Worm (Caenorhabditis elegans): ENCODE data around the gene Y37E11B.1.

DNA sequence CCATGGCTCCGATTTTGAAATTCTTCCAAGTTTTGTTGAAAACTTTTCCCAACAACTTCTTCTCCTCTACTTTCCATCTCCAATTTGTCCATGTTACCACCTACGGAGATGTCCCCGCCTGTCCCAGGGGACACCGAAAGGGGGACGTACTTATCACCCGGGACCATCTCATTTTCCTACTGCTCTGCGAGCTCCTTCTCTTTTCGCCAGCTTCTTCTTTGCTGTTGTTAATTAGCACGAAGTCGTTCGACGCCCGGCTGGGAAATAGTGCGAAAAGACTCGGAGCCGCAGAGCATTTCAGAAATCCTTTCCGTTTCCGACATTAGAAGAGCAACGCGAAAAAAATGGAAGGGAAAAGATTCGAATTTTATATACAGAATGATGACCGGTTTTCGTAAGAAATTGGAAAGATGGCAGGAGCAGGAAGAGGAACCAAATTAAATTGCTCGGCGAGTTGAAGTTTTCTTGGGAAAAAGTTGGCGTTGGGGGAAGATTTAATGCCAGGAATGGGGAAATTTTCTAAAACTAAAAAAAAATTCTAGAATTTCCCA, 42.5 kb downstream of the Y37E11B.1 start:
- TF ChIP-seq pqm-1 (tag; optimal IDR thresholded peaks at IDR 0.05) (no peak), ama-1 (optimal IDR thresholded peaks at IDR 0.05) (no peak), aly-2 (tag; optimal IDR thresholded peaks at IDR 0.05) (no peak), tlp-1 (tag; optimal IDR thresholded peaks at IDR 0.05) (no peak), zag-1 (tag; optimal IDR thresholded peaks at IDR 0.05) (no peak), nhr-237 (tag; optimal IDR thresholded peaks at IDR 0.05) (no peak), mab-9 (GFP tag; IDR thresholded peaks at IDR 0.05) (no peak), sptf-1 (tag; optimal IDR thresholded peaks at IDR 0.05) (no peak)

Measured in whole organism, L1 larva.